Worm (Caenorhabditis elegans) whole organism, young adult: ENCODE data around the gene mrpl-36.

Source experiments
- F49E8.2 ChIP-seq: sonication (generic microtip); optimal IDR thresholded peaks from 3 replicates; lab custom pipeline; 2017; ENCODE audit warnings: missing genetic modification characterization, mild to moderate bottlenecking, missing compliant biosample characterization, antibody characterized with exemption, moderate library complexity; ENCODE audit not compliant: insufficient read depth
- T26A5.8 ChIP-seq: sonication (generic microtip); optimal IDR thresholded peaks from 2 replicates; lab custom pipeline; 2016; ENCODE audit warnings: missing genetic modification characterization, missing compliant biosample characterization
- attf-6 ChIP-seq: fragments of 200-800 bp; sonication (Bioruptor generic); IDR thresholded peaks from 2 replicates; pipeline ENCODE4 v1.3.6; 2022; ENCODE audit warnings: missing genetic modification reagents, missing genetic modification characterization, missing compliant biosample characterization
- bed-2 ChIP-seq: fragments of 200-800 bp; sonication (Bioruptor generic); IDR thresholded peaks from 2 replicates; pipeline ENCODE4 v1.3.6; 2022; ENCODE audit warnings: missing genetic modification reagents, missing genetic modification characterization, missing compliant biosample characterization
- ceh-58 ChIP-seq: fragments of 200-800 bp; sonication (Bioruptor generic); IDR thresholded peaks from 2 replicates; pipeline ENCODE4 v1.3.6; 2022; ENCODE audit warnings: missing genetic modification characterization, missing compliant biosample characterization
- egrh-3 ChIP-seq: fragments of 200-800 bp; sonication (Bioruptor generic); IDR thresholded peaks from 2 replicates; pipeline ENCODE4 v1.3.6; 2022; ENCODE audit warnings: missing genetic modification reagents, missing genetic modification characterization, missing compliant biosample characterization
- lin-40 ChIP-seq: sonication (generic microtip); optimal IDR thresholded peaks from 2 replicates; lab custom pipeline; 2016; ENCODE audit warnings: missing genetic modification characterization, mild to moderate bottlenecking, missing compliant biosample characterization, missing genotype, missing genetic modification reagents
- nfya-1 ChIP-seq: sonication (generic microtip); optimal IDR thresholded peaks from 2 replicates; lab custom pipeline; 2017; ENCODE audit warnings: antibody characterized with exemption, missing compliant biosample characterization, missing genetic modification characterization, borderline replicate concordance; ENCODE audit not compliant: insufficient read depth
- pbrm-1 ChIP-seq: fragments of 200-800 bp; sonication (Bioruptor generic); IDR thresholded peaks from 2 replicates; pipeline ENCODE4 v1.3.6; 2022; ENCODE audit warnings: missing genetic modification reagents, missing genetic modification characterization, missing compliant biosample characterization
- sptf-2 ChIP-seq: fragments of 200-800 bp; sonication (Bioruptor generic); optimal IDR thresholded peaks from 2 replicates; lab custom pipeline; 2018; ENCODE audit warnings: mild to moderate bottlenecking, missing genetic modification characterization, missing compliant biosample characterization

- TF ChIP-seq attf-6 (no peak), bed-2 (GFP tag; lab: Robert Waterston, UW) (no peak), nfya-1 (tag; lab: Kevin White, UChicago) (no peak), pbrm-1 (GFP tag; lab: Robert Waterston, UW) (no peak), ceh-58 (GFP tag; lab: Robert Waterston, UW) (no peak), F49E8.2 (tag; lab: Kevin White, UChicago) (no peak), lin-40 (tag; lab: Kevin White, UChicago) (no peak), T26A5.8 (tag; lab: Kevin White, UChicago) (no peak), egrh-3 (GFP tag; lab: Robert Waterston, UW) (no peak), sptf-2 (GFP tag; lab: Kevin White, UChicago) (no peak)
Measured at ce11 chrIII:9806968-9807559, 40.9 kb downstream of the mrpl-36 start, which contains the start of gene ZK632.4.
